Fruit fly (Drosophila melanogaster) whole organism: Measurements from ENCODE around the gene CG11839.

Experiments used
- CG8478 ChIP-seq: fragments of >200 bp; optimal IDR thresholded peaks from 2 replicates; lab custom pipeline; 2018; ENCODE audit warnings: inconsistent platforms
- Dll ChIP-seq: fragments of >200 bp; optimal IDR thresholded peaks from 2 replicates; lab custom pipeline; 2017
- EcR ChIP-seq, 2 experiments: fragments of >200 bp; optimal IDR thresholded peaks; 2 replicates each; lab custom pipeline; 2017; ENCODE audit warnings: missing biosample characterization in 2 of 2, missing genetic modification characterization in 2 of 2, missing genetic modification reagents in 2 of 2
- pan ChIP-seq: fragments of >200 bp; optimal IDR thresholded peaks from 2 replicates; lab custom pipeline; 2017
- psq ChIP-seq: fragments of >200 bp; optimal IDR thresholded peaks from 2 replicates; lab custom pipeline; 2017
- usp ChIP-seq: fragments of >200 bp; optimal IDR thresholded peaks from 2 replicates; lab custom pipeline; 2017; ENCODE audit warnings: missing biosample characterization, missing genetic modification characterization, mixed read lengths

CG11839 gene

DNA sequence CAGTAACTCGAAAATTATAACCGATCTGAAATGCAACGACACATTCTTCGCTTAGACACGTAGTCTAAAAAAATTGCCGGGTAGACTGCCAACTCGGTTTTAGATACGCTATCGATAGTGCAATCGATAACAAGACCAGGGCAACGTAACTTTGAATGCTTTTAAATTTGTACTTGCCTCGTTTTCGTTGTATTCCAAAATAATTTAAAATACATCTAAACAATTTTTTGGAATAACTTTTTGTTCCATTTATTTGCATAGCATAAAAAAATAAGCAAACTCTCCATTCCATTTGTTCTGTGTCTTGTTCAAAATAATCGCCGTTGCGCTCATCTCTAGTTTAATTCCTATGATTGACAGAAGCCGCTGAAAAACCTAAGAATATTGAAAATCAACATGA is at the start of gene CG11839, which contains the start of gene Stt3B:
TSS of gene CG11839 (plus strand) at position 359 of the 400 bp plus-strand sequence.
TSS of gene Stt3B (minus strand) at position 69 of the 400 bp plus-strand sequence.
- TF ChIP-seq CG8478 (lab: Kevin White, UChicago) (no peak), pan (lab: Kevin White, UChicago) (no peak), EcR (GFP tag; optimal IDR thresholded peaks at IDR 0.05; lab: Kevin White, UChicago) (no peak), psq (no peak), Dll (no peak), usp (no peak)

DNA sequence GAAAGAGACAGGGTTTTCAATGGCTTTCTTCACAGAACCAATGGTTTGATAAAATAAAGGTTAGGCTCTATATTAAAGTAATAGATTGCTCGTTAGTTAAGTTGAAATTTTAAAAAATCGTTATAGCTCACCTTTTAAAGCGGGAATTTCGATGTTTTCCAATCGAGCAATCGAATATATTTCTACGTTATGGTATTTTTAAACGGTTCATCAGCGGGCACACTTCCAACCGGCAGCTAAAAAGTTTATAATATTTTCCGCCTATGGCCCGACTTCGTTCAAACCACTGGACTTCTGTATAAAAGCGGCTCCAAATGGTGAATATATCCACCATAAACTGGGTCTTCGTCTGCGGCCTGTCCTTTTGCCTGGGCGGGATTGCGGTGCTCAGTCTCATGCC is 46.7 kb upstream of the CG11839 start, which contains the start of gene beta4GalT7:
TSS of gene beta4GalT7 (plus strand) at position 201 of the 400 bp plus-strand sequence.
- TF ChIP-seq psq (no peak), EcR (GFP tag; optimal IDR thresholded peaks at IDR 0.05; lab: Kevin White, UChicago) (no peak), usp (no peak), pan (lab: Kevin White, UChicago) (no peak), Dll (no peak), CG8478 (lab: Kevin White, UChicago) (no peak)

DNA sequence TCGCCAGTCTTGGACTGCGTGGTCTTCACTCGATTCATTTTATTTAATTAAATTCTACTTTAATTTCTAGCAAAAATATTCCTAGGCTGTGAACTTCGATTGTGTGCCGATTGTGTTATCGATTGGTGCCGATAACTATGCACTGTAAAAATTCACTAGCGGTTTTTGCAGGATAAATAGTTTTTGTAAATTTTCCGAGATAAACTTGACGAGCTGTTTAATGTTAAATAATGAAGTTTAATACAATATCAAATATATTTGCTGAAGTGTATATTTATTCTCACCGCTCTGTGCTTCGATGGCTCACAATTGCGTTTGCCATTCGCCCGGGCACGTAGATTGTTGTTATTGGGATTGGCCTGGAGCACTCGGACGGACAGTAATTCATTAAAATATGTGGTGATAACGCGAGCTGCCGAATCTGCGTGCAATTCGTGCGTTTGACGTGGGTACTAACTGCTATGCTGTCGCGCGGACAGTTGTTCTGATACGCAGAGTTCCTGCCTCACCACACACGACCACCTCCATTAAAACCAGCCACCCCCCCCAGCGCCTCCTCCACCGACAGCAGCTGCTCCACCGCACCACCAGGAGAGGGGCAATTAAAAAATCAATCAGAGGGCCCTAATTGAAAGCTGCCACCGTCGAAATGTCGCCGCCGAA is 44.7 kb upstream of the CG11839 start, which contains the start of the genes EMC6 and Hr96:
TSS of gene EMC6 (minus strand) at position 123 of the 663 bp plus-strand sequence.
TSS of gene Hr96 (plus strand) at position 341 of the 663 bp plus-strand sequence.
- TF ChIP-seq pan (lab: Kevin White, UChicago) (no peak), EcR (GFP tag; optimal IDR thresholded peaks at IDR 0.05; lab: Kevin White, UChicago) (no peak), CG8478 (lab: Kevin White, UChicago) (no peak), usp (no peak), psq (no peak), Dll (no peak)

DNA sequence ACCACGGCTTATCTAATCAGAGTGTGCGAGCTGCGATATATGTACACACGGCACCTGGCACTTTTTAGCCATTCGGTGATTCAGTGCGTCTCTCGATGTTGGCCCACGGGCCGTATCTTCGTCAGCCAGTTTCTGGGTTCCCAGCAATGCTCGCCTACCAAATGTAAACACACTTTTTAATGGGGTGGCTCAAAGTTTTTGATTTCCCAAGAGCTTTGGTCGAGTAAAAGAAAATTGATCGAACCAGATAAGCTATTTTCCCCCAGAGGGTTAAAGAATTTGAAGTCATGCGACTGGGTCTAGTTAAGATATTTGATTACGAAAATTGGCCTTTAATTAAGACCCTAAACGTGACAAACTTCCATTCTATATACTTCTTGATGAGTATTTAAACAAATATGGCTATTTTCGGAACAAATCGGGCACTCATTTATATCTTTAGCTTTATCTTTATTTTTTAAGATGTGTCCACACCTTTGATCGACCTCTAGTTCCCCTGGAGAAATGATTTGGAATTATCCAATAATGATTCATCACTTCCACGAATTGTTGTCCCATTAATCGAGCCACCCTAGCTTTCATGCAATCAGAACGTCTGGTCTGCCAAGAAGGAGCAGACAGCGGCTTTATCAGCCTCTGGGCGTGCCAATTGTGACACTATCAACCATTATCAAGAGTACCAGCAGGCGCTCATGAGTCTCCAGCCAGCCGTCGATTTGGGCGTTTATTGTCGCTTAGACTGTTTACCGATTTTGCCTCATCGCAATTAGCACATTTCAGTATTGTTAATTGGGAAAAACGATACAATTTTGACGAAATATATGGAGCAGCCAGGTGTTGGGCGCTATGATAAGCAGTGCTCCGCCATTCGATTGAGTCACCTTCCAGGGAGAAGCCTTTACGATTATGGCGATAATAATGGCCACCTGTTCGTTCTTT is 42.2 kb upstream of the CG11839 start:
- no peak for TF ChIP-seq Dll

DNA sequence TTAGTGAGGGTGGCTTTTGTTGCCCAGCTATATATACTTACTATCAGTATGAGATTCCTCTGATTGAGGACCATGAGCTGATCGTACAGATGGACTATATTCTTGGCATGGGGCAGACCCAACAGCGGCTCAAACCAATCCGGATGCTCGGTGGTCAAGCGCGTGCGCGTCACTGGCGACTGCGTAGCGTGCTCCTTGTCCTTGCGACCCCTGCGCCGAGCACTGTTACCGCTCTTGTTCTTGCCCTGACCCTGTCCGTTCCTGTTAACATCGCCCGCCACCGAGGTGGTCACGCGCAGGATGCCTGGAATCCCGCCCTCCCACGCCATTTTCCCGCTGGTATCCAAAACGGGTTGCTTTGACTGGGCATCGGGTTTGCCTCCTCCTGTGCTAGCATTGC is 37.0 kb upstream of the CG11839 start:
- TF ChIP-seq CG8478 (lab: Kevin White, UChicago) (no peak), psq (no peak), usp (no peak), EcR (GFP tag; optimal IDR thresholded peaks at IDR 0.05; lab: Kevin White, UChicago) (no peak), Dll (no peak)

DNA sequence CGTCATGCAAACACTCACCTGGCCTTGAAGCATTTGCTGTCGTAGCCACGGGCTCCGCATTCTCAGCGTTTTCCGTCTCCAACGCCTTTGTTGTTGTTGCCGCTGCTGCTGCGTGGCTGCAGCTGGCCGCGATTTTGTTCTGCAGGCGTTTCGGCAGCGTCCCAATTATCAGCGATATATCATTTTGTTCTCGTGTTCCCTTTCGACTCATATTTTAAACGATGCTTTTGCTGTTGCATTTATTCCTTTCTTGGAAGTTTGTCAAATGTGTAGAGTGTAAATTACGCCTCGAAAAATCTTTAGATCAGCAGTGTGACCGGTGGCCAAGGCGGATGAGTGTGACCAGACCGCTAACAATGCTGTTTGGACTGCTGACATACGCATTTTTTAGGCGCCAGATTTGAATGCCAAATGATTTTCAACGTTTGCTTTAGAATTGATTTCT is 36.6 kb upstream of the CG11839 start, which contains the start of gene Smg6:
TSS of gene Smg6 (minus strand) at position 324 of the 445 bp plus-strand sequence.
- TF ChIP-seq CG8478 (lab: Kevin White, UChicago) (no peak), pan (lab: Kevin White, UChicago) (no peak), usp (no peak), Dll (no peak), psq (no peak)

DNA sequence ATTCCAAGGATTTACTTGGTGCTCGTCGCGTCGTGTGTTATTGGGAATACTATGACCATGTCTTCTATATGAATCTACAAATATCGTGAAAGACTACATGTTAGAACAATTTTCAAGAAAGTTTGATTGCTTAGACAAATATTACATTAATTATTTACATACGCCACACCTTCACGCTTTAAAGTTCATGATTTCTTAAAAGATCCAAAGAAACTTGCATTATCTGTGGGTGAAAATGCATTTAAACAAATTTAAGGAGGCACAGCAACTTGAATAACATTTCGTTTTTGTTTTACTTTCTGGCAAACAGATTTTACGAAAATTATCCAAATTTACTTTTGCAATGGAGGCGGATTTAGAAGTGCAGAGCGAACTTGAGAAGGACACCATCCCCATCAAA is 33.1 kb upstream of the CG11839 start, which contains the start of gene CG31115:
TSS of gene CG31115 (plus strand) at position 301 of the 400 bp plus-strand sequence.
- TF ChIP-seq EcR (GFP tag; optimal IDR thresholded peaks at IDR 0.05; lab: Kevin White, UChicago), result no peak
- no peak for TF ChIP-seq usp
- no peak for TF ChIP-seq pan (lab: Kevin White, UChicago)
- no peak for TF ChIP-seq CG8478 (lab: Kevin White, UChicago)
- TF ChIP-seq Dll, result no peak
- TF ChIP-seq psq, result no peak

DNA sequence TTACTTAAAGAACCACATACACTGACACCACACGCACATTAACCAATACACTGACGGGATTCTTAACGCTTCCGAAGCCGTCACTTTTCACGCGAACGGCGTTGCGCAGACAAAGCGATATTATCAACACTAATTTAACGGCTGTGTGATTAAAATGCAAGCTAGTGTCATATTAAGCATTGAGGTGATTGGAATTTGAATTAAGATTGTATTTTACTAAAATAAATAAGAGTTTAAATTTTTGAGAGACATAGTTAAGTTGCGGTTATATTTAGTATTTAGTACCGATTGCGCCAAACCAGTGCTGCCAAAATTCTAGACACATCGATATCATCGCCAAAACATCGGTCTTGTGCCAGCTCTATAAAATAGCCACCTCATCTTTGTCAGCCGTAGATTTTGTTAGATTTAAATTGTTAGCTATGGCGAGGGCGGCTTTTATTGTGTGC is 30.7 kb upstream of the CG11839 start, which contains the start of the genes Ythdf and bai:
TSS of gene Ythdf (minus strand) at position 222 of the 449 bp plus-strand sequence.
TSS of gene bai (plus strand) at position 347 of the 449 bp plus-strand sequence.
- no peak for TF ChIP-seq Dll
- TF ChIP-seq usp, result no peak

DNA sequence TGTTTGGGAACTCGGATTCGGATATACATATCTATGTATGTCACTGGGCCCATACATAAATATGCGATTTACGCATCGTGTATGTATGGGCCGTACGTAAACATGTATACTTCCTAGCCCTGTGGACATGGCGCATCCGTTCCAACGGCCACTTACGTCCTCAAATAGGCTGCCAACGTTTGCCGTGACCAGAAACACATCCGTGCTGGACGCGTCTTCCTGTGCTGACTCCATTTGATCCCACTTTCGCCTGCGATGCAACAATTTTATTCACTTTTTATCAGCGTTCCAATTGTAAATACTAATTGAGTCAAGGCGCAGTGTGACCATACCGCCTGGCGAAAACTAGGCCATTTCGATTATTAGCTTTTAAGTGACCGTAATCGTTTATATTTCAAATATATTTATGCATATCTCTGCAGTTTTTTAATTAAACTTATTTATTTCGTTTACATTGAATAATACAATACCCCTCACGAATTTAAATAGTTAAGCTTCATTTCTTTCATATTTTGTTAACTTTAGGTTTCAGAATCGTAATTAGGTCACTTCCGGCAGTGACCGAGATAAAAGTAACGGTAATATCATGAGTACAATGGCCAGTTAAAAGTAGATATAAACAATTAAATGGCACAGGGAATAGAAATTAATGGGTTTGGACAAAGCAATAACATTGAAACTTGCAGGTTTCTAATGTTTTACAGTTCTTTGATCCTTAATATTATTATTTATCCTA is 24.7 kb upstream of the CG11839 start, which contains the start of gene 5PtaseI:
TSS of gene 5PtaseI (minus strand) at position 336 of the 736 bp plus-strand sequence.
- TF ChIP-seq psq, result no peak
- TF ChIP-seq EcR (GFP tag; optimal IDR thresholded peaks at IDR 0.05; lab: Kevin White, UChicago), result no peak
- TF ChIP-seq Dll, result no peak
- TF ChIP-seq usp, result no peak
- no peak for TF ChIP-seq pan (lab: Kevin White, UChicago)
- TF ChIP-seq CG8478 (lab: Kevin White, UChicago), result no peak

DNA sequence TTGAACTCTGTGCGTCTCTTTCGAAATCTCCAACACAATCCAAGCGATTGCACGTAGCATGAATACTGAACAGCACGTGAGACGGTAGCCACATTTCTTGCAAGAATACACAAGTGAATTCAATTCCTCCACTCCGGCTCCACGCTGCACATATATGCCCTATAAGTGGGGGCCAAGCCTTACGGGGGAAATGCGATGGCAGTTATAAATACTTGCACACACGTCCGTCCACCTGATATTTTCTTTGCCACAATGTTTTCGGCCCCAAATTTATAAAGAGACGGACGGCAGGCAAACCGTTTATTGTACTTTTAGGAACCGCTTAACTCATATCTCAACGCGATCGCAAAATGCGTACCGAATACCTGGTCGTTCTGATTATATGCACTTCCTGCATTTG is 23.7 kb upstream of the CG11839 start, which contains the start of gene CG11786:
TSS of gene CG11786 (plus strand) at position 301 of the 400 bp plus-strand sequence.
- TF ChIP-seq Dll, result no peak
- TF ChIP-seq pan (lab: Kevin White, UChicago), result no peak
- no peak for TF ChIP-seq psq
- TF ChIP-seq EcR (GFP tag; optimal IDR thresholded peaks at IDR 0.05; lab: Kevin White, UChicago), result no peak
- no peak for TF ChIP-seq CG8478 (lab: Kevin White, UChicago)
- no peak for TF ChIP-seq usp

DNA sequence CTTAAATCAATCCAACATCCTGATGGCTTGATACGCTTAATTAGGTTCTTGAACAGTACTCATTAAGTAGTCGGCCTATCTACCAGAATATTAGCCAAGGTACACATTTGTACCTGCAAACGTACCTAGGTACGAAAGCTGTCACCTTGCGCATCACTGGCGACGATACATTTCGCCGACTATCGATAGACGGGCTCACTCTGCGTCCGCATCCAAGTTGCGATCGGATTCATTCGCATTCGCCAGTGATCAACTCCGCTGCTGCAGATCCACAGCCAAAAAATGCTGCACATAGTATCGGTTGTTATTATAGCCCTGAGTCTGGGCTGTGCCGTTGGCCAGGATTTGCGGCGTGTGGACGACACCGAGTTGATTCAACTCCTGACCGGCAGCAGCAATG is 22.2 kb upstream of the CG11839 start, which contains the start of gene CG11790:
TSS of gene CG11790 (plus strand) at position 203 of the 400 bp plus-strand sequence.
- TF ChIP-seq usp (no peak), psq (no peak), pan (lab: Kevin White, UChicago) (no peak), Dll (no peak), CG8478 (lab: Kevin White, UChicago) (no peak), EcR (GFP tag; optimal IDR thresholded peaks at IDR 0.05; lab: Kevin White, UChicago) (no peak)
